Worm (Caenorhabditis elegans): ENCODE data around the gene nhr-172.

ce11 chrV:7548017-7548416 is 39.2 kb downstream of the nhr-172 start:
- no peak for TF ChIP-seq zip-8 (tag; optimal IDR thresholded peaks at IDR 0.05)
- TF ChIP-seq elt-3 (tag; optimal IDR thresholded peaks at IDR 0.05): no peak
- no peak for TF ChIP-seq sem-2 (GFP tag; optimal IDR thresholded peaks at IDR 0.05)

Measured in whole organism, mixed stage, embryonic.